Fruit fly (Drosophila melanogaster) whole organism: Measurements from ENCODE around the gene CG8051.

Source experiments
- CG8478 ChIP-seq: fragments of >200 bp; optimal IDR thresholded peaks from 2 replicates; lab custom pipeline; 2018; ENCODE audit warnings: inconsistent platforms
- Dll ChIP-seq: fragments of >200 bp; optimal IDR thresholded peaks from 2 replicates; lab custom pipeline; 2017
- pan ChIP-seq: fragments of >200 bp; optimal IDR thresholded peaks from 2 replicates; lab custom pipeline; 2017
- psq ChIP-seq: fragments of >200 bp; optimal IDR thresholded peaks from 2 replicates; lab custom pipeline; 2017
- usp ChIP-seq: fragments of >200 bp; optimal IDR thresholded peaks from 2 replicates; lab custom pipeline; 2017; ENCODE audit warnings: missing biosample characterization, missing genetic modification characterization, mixed read lengths

dm6 chrX:19316583-19316982, 8.9 kb upstream of the CG8051 start:
- no peak for TF ChIP-seq CG8478 (lab: Kevin White, UChicago)
- no peak for TF ChIP-seq pan (lab: Kevin White, UChicago)
- no peak for TF ChIP-seq usp (GFP tag; lab: Kevin White, UChicago)
- no peak for TF ChIP-seq psq (lab: Kevin White, UChicago)
- TF ChIP-seq Dll (lab: Kevin White, UChicago), result no peak
